Worm (Caenorhabditis elegans): ENCODE measurements around the gene srh-131.

The srh-131 gene

DNA sequence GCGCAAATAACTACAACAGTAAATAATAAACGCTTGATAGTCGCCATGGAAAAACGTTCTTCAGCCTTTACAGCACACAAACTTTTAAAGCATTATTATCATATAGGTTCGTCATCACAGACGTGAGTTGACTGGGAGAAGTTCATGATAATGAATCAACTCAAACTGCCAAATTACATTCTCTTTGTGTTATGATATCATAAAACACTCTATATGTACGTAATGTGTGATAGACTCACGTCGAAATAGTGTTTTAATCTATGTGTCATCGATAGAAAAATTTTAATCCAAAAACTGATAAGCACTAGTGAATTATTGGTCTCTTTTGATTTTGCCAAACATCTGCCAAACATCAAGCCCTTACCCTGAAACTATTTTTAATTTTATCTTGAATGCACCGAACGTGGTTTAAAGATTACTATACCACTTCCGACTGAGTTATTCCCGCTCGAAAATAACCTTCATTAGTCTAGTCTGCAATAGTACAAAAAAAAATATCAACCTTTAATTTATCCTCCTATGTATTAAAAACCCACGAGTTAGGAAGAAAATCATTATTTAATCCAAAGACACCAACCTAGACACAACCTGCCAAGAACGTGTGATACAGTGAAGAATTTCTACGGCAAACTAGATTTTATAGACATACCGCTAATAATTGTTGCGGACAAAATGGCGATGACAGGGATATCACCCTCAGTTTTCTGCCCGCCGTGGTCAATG, 4.2 kb downstream of the srh-131 start, which contains the start of the genes clc-12 and clec-240:
Gene clc-12 (minus strand): TSS at position 47 of the 723 bp plus-strand sequence.
Gene clec-240 (plus strand): TSS at position 673 of the 723 bp plus-strand sequence.
- TF ChIP-seq nhr-23 (tag; optimal IDR thresholded peaks at IDR 0.05) (no peak), pqm-1 (tag; optimal IDR thresholded peaks at IDR 0.05) (peak; percentile 77), elt-2 (tag; optimal IDR thresholded peaks at IDR 0.05) (peak; percentile 64)

ce11 chrV:17013232-17013631, 7.9 kb downstream of the srh-131 start, which contains the start of gene clec-241:
clec-241 (minus strand) TSS chrV:17013332.
- TF ChIP-seq fkh-2 (tag; optimal IDR thresholded peaks at IDR 0.05) (no peak), unc-62 (GFP tag; optimal IDR thresholded peaks at IDR 0.05) (no peak), fkh-10 (GFP tag; optimal IDR thresholded peaks at IDR 0.05) (no peak), nfya-1 (tag; optimal IDR thresholded peaks at IDR 0.05; ENCODE audit: insufficient read depth) (no peak), daf-12 (tag; optimal IDR thresholded peaks at IDR 0.05) (no peak), nhr-67 (tag; optimal IDR thresholded peaks at IDR 0.05) (no peak), mml-1 (tag; optimal IDR thresholded peaks at IDR 0.05) (no peak), nhr-76 (tag; optimal IDR thresholded peaks at IDR 0.05) (no peak), tbx-2 (tag; optimal IDR thresholded peaks at IDR 0.05) (no peak), lin-15B (tag; optimal IDR thresholded peaks at IDR 0.05) (no peak), ceh-9 (tag; optimal IDR thresholded peaks at IDR 0.05) (no peak), skn-1 (tag; optimal IDR thresholded peaks at IDR 0.05) (no peak), ceh-28 (tag; optimal IDR thresholded peaks at IDR 0.05) (no peak), hmg-11 (tag; optimal IDR thresholded peaks at IDR 0.05) (no peak), nhr-43 (tag; optimal IDR thresholded peaks at IDR 0.05; ENCODE audit: poor library complexity, severe bottlenecking) (no peak)

DNA sequence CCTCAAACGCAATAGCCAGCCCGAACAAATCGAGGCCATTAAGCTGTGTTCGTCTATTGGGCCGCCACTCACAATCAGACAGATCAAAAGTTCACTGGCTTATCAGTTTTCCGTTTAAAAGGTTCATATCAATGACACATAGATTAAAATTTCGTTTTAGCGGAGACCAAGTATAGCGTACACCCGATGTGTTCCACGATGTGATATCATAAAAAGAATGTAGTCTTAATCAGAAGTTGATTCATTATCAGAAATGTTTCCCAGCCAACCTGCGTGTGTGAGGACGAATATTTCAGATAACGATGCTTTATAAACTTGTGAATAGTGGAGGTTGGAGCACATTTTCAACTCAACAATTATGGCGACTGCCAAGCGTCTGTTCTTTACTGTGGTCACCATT, 8.8 kb downstream of the srh-131 start, which contains the start of gene clc-13:
Gene clc-13 (plus strand): TSS at position 359 of the 400 bp plus-strand sequence.
- TF ChIP-seq pqm-1 (tag; optimal IDR thresholded peaks at IDR 0.05), result peak; percentile 74
- no peak for TF ChIP-seq ztf-11 (tag; optimal IDR thresholded peaks at IDR 0.05)
- no peak for TF ChIP-seq nhr-11 (tag; optimal IDR thresholded peaks at IDR 0.05)
- TF ChIP-seq zag-1 (tag; optimal IDR thresholded peaks at IDR 0.05), result no peak
- peak; percentile 4 for TF ChIP-seq jun-1 (tag; optimal IDR thresholded peaks at IDR 0.05)
- no peak for TF ChIP-seq sea-2 (GFP tag; optimal IDR thresholded peaks at IDR 0.05)
- no peak for TF ChIP-seq snpc-4 (tag; optimal IDR thresholded peaks at IDR 0.05)
- TF ChIP-seq elt-2 (tag; optimal IDR thresholded peaks at IDR 0.05), result peak; percentile 95

DNA sequence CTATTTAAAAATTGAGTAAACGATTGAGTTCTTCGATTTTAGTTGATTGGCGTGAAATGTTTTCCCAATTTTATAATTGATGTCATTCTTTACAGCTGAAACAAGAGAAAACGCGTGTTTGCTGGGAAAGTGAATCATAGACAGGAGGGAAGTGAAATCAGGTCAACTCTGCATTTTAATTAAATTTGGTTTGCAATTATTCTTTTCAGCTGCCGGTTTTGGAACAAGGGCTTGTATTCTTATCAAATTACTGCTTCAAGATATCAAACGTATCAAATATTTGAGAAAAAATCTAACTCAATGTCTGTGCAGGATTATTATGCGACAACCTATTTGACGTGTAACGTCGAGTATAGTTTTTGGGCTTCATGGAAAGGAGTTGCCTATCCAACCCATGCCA, 11.5 kb downstream of the srh-131 start, which contains the start of gene srh-97:
Gene srh-97 (plus strand): TSS at position 301 of the 400 bp plus-strand sequence.
- no peak for TF ChIP-seq nhr-67 (tag; optimal IDR thresholded peaks at IDR 0.05)
- TF ChIP-seq aly-2 (tag; optimal IDR thresholded peaks at IDR 0.05), result no peak
- TF ChIP-seq nhr-28 (tag; optimal IDR thresholded peaks at IDR 0.05), result no peak
- TF ChIP-seq mdl-1 (tag; optimal IDR thresholded peaks at IDR 0.05), result no peak
- TF ChIP-seq nhr-76 (tag; optimal IDR thresholded peaks at IDR 0.05), result no peak
- TF ChIP-seq tbx-2 (tag; optimal IDR thresholded peaks at IDR 0.05), result no peak
- no peak for TF ChIP-seq lin-39 (tag; optimal IDR thresholded peaks at IDR 0.05)
- no peak for TF ChIP-seq elt-2 (tag; optimal IDR thresholded peaks at IDR 0.05)
- no peak for TF ChIP-seq jun-1 (tag; optimal IDR thresholded peaks at IDR 0.05)
- no peak for TF ChIP-seq nhr-77 (tag; optimal IDR thresholded peaks at IDR 0.05)
- TF ChIP-seq sea-2 (GFP tag; optimal IDR thresholded peaks at IDR 0.05), result no peak
- no peak for TF ChIP-seq lsy-12 (tag; optimal IDR thresholded peaks at IDR 0.05)
- TF ChIP-seq nhr-237 (tag; optimal IDR thresholded peaks at IDR 0.05), result no peak
- TF ChIP-seq nhr-25 (tag; optimal IDR thresholded peaks at IDR 0.05), result no peak
- no peak for TF ChIP-seq ceh-9 (tag; optimal IDR thresholded peaks at IDR 0.05)
- TF ChIP-seq fkh-2 (tag; optimal IDR thresholded peaks at IDR 0.05), result no peak
- no peak for TF ChIP-seq ceh-28 (tag; optimal IDR thresholded peaks at IDR 0.05)
- TF ChIP-seq fos-1 (tag; optimal IDR thresholded peaks at IDR 0.05), result no peak

DNA sequence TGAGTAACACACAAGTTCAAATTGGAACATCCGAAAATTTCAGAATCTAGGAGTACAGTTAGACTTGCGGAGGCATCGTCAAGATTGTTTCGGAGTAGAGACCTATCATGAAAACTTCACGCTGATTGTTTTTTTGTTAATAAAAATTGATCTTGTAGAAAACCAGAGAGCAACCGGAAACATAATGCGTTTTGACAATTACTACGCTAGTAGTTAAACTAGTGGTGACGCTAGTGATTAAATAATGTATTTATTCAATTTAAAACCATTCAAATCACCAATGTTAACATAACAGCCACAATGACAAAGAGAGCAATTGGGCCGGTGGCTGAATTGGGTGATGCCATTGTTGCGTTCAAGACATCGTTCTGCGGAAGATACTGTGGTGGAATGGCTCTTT, 14.4 kb downstream of the srh-131 start, which contains the start of gene F49H6.17:
Gene F49H6.17 (plus strand): TSS at position 301 of the 400 bp plus-strand sequence.
- TF ChIP-seq tbx-2 (tag; optimal IDR thresholded peaks at IDR 0.05), result no peak
- TF ChIP-seq nfya-1 (tag; optimal IDR thresholded peaks at IDR 0.05; ENCODE audit: insufficient read depth), result no peak
- TF ChIP-seq egl-5 (tag; optimal IDR thresholded peaks at IDR 0.05), result no peak
- TF ChIP-seq eor-1 (tag; optimal IDR thresholded peaks at IDR 0.05), result no peak
- no peak for TF ChIP-seq ceh-82 (tag; optimal IDR thresholded peaks at IDR 0.05)
- no peak for TF ChIP-seq ceh-9 (tag; optimal IDR thresholded peaks at IDR 0.05)
- TF ChIP-seq ceh-28 (tag; optimal IDR thresholded peaks at IDR 0.05), result no peak

Measured in whole organism, L3 larva.